Fruit fly (Drosophila melanogaster) whole organism, pupa: ENCODE data around the gene COX5A.

Experiments used
- CG10348 ChIP-seq: fragments of 200-800 bp; sonication (Bioruptor generic); IDR thresholded peaks from 2 replicates; pipeline ENCODE4 v1.3.6; 2022; ENCODE audit warnings: missing biosample characterization, missing genetic modification characterization
- CG12605 ChIP-seq: fragments of 200-800 bp; sonication (Bioruptor generic); IDR thresholded peaks from 2 replicates; pipeline ENCODE4 v1.3.6; 2022; ENCODE audit warnings: missing biosample characterization, missing genetic modification characterization
- CG13204 ChIP-seq: fragments of 200-800 bp; sonication (Bioruptor generic); optimal IDR thresholded peaks from 2 replicates; lab custom pipeline; 2018; ENCODE audit warnings: missing biosample characterization, mild to moderate bottlenecking, missing genetic modification characterization, moderate library complexity
- CG14655 ChIP-seq: fragments of 200-800 bp; sonication (Bioruptor generic); optimal IDR thresholded peaks from 3 replicates; lab custom pipeline; 2017; ENCODE audit warnings: mild to moderate bottlenecking, missing biosample characterization, missing genetic modification reagents, missing genetic modification characterization
- CG15710 ChIP-seq: fragments of 200-800 bp; sonication (Bioruptor generic); optimal IDR thresholded peaks from 2 replicates; lab custom pipeline; 2018; ENCODE audit warnings: missing biosample characterization, mild to moderate bottlenecking, missing genetic modification characterization, moderate library complexity
- CG17806 ChIP-seq: fragments of 200-800 bp; sonication (Bioruptor generic); optimal IDR thresholded peaks from 2 replicates; lab custom pipeline; 2018; ENCODE audit warnings: missing biosample characterization, mild to moderate bottlenecking, missing genetic modification characterization, moderate library complexity
- CG32121 ChIP-seq: fragments of 200-800 bp; sonication (Bioruptor generic); IDR thresholded peaks from 2 replicates; pipeline ENCODE4 v1.3.6; 2022; ENCODE audit warnings: missing biosample characterization, missing genetic modification characterization
- CG34367 ChIP-seq: fragments of 200-800 bp; sonication (Bioruptor generic); optimal IDR thresholded peaks from 2 replicates; lab custom pipeline; 2018; ENCODE audit warnings: missing biosample characterization, mild to moderate bottlenecking, missing genetic modification characterization
- CG4496 ChIP-seq: fragments of 200-800 bp; sonication (Bioruptor generic); IDR thresholded peaks from 3 replicates; pipeline ENCODE4 v1.3.6; 2022; ENCODE audit warnings: missing biosample characterization, missing genetic modification characterization
- CG8159 ChIP-seq: fragments of 200-800 bp; sonication (Bioruptor generic); optimal IDR thresholded peaks from 3 replicates; lab custom pipeline; 2018; ENCODE audit warnings: missing biosample characterization, mild to moderate bottlenecking, missing genetic modification characterization, moderate library complexity
- CG8301 ChIP-seq: fragments of 200-800 bp; sonication (Bioruptor generic); optimal IDR thresholded peaks from 2 replicates; lab custom pipeline; 2018; ENCODE audit warnings: missing biosample characterization, mild to moderate bottlenecking, missing genetic modification characterization
- CG9948 ChIP-seq: fragments of 200-800 bp; sonication (Bioruptor generic); optimal IDR thresholded peaks from 2 replicates; lab custom pipeline; 2018; ENCODE audit warnings: missing biosample characterization, mild to moderate bottlenecking, missing genetic modification characterization, moderate library complexity
- D1 ChIP-seq: fragments of 200-800 bp; sonication (Bioruptor generic); optimal IDR thresholded peaks from 2 replicates; lab custom pipeline; 2018; ENCODE audit warnings: missing biosample characterization, mild to moderate bottlenecking, missing genetic modification characterization, moderate library complexity
- EcR ChIP-seq: fragments of 200-800 bp; sonication (Bioruptor generic); optimal IDR thresholded peaks from 3 replicates; lab custom pipeline; 2019; ENCODE audit warnings: missing biosample characterization, missing genetic modification characterization, mild to moderate bottlenecking, moderate library complexity, missing genetic modification reagents
- Ets98B ChIP-seq: fragments of 200-800 bp; sonication (Bioruptor generic); IDR thresholded peaks from 2 replicates; pipeline ENCODE4 v1.3.6; 2022; ENCODE audit warnings: missing biosample characterization, missing genetic modification characterization
- Pif1A ChIP-seq: fragments of 200-800 bp; sonication (Bioruptor generic); optimal IDR thresholded peaks from 3 replicates; lab custom pipeline; 2016; ENCODE audit warnings: missing biosample characterization, missing genetic modification characterization
- Pif1B ChIP-seq: fragments of 200-800 bp; sonication (Bioruptor generic); optimal IDR thresholded peaks from 3 replicates; lab custom pipeline; 2016; ENCODE audit warnings: missing biosample characterization, missing genetic modification characterization
- Snoo ChIP-seq: fragments of 200-800 bp; sonication (Bioruptor generic); optimal IDR thresholded peaks from 3 replicates; lab custom pipeline; 2017; ENCODE audit warnings: missing biosample characterization, mild to moderate bottlenecking, missing genetic modification characterization, inconsistent platforms
- fd96Ca ChIP-seq: fragments of 200-800 bp; sonication (Bioruptor generic); IDR thresholded peaks from 3 replicates; pipeline ENCODE4 v1.3.6; 2022; ENCODE audit warnings: missing biosample characterization, missing genetic modification characterization
- gl ChIP-seq: fragments of 200-800 bp; sonication (Bioruptor generic); optimal IDR thresholded peaks from 2 replicates; lab custom pipeline; 2018; ENCODE audit warnings: missing biosample characterization, mild to moderate bottlenecking, missing genetic modification characterization
- rn ChIP-seq: fragments of 200-800 bp; sonication (Bioruptor generic); IDR thresholded peaks from 2 replicates; pipeline ENCODE4 v1.3.6; 2022; ENCODE audit warnings: missing biosample characterization, missing genetic modification characterization

Gene COX5A

dm6 chr3R:11851939-11852338 lies 32.8 kb downstream of the COX5A start:
- TF ChIP-seq CG13204: no peak
- TF ChIP-seq gl (tag; lab: Kevin White, UChicago): no peak
- TF ChIP-seq D1 (tag; lab: Kevin White, UChicago): no peak
- TF ChIP-seq CG12605 (GFP tag; lab: Robert Waterston, UW): no peak
- peak; percentile 20 for TF ChIP-seq CG17806 (tag; lab: Kevin White, UChicago)
- no peak for TF ChIP-seq Ets98B (GFP tag; lab: Robert Waterston, UW)
- TF ChIP-seq CG14655 (GFP tag; lab: Kevin White, UChicago): peak; percentile 40
- no peak for TF ChIP-seq Pif1A (GFP tag; lab: Kevin White, UChicago)
- no peak for TF ChIP-seq CG4496 (GFP tag; lab: Robert Waterston, UW)
- TF ChIP-seq CG10348 (GFP tag; lab: Robert Waterston, UW): no peak
- no peak for TF ChIP-seq fd96Ca (GFP tag; lab: Robert Waterston, UW)
- TF ChIP-seq rn (GFP tag; lab: Robert Waterston, UW): no peak
- TF ChIP-seq EcR (GFP tag; lab: Kevin White, UChicago): no peak
- TF ChIP-seq CG8301 (tag; lab: Kevin White, UChicago): peak; percentile 56
- no peak for TF ChIP-seq CG32121
- no peak for TF ChIP-seq CG8159 (tag; lab: Kevin White, UChicago)
- no peak for TF ChIP-seq CG15710
- TF ChIP-seq Pif1B (GFP tag; lab: Kevin White, UChicago): no peak
- TF ChIP-seq CG34367: no peak
- TF ChIP-seq, all 21 proteins: peak for 3

DNA sequence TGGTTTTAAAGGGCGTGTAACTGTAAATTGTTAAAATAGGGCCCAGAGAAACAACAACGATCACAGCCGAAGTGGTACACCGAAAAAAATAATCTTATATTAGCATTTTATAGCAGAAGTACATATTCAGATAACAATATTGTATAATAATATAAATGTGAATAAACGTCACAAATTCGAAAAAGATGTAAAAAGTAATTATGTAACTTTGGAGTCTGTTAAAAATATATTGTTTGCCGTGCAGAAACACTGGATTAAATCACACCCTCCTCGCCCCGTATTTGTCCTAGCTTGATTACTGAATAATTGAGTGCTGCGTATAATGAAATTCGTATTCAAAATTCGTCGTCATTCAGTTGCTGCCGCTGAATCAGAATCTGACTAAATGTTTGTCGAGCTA lies 36.0 kb downstream of the COX5A start:
- no peak for TF ChIP-seq CG32121
- TF ChIP-seq CG34367: no peak
- TF ChIP-seq CG8159 (tag; lab: Kevin White, UChicago): peak; percentile 22
- TF ChIP-seq D1 (tag; lab: Kevin White, UChicago): no peak
- TF ChIP-seq CG14655 (GFP tag; lab: Kevin White, UChicago): peak; percentile 36
- no peak for TF ChIP-seq Ets98B (GFP tag; lab: Robert Waterston, UW)
- TF ChIP-seq gl (tag; lab: Kevin White, UChicago): no peak
- peak; percentile 6 for TF ChIP-seq CG17806 (tag; lab: Kevin White, UChicago)
- no peak for TF ChIP-seq Pif1A (GFP tag; lab: Kevin White, UChicago)
- TF ChIP-seq, all 21 proteins: peak for 3

- no peak for TF ChIP-seq CG17806 (tag; lab: Kevin White, UChicago)
- TF ChIP-seq CG13204: no peak
- no peak for TF ChIP-seq CG32121
- no peak for TF ChIP-seq CG4496 (GFP tag; lab: Robert Waterston, UW)
- no peak for TF ChIP-seq rn (GFP tag; lab: Robert Waterston, UW)
- no peak for TF ChIP-seq CG34367
- TF ChIP-seq Pif1A (GFP tag; lab: Kevin White, UChicago): no peak
- TF ChIP-seq fd96Ca (GFP tag; lab: Robert Waterston, UW): no peak
- no peak for TF ChIP-seq CG9948 (tag; lab: Kevin White, UChicago)
- TF ChIP-seq CG14655 (GFP tag; lab: Kevin White, UChicago): no peak
- no peak for TF ChIP-seq gl (tag; lab: Kevin White, UChicago)
- no peak for TF ChIP-seq CG8159 (tag; lab: Kevin White, UChicago)
- TF ChIP-seq CG15710: no peak
- TF ChIP-seq Ets98B (GFP tag; lab: Robert Waterston, UW): no peak
Observed at dm6 chr3R:11856295-11856694, 37.1 kb downstream of the COX5A start.

- no peak for TF ChIP-seq CG10348 (GFP tag; lab: Robert Waterston, UW)
- TF ChIP-seq Pif1A (GFP tag; lab: Kevin White, UChicago): peak; percentile 5
- peak; percentile 29; the same call in 1 of the 2 replicates for TF ChIP-seq Ets98B (GFP tag; lab: Robert Waterston, UW)
- TF ChIP-seq CG15710: peak; percentile 27
- peak; percentile 33 for TF ChIP-seq CG34367
- TF ChIP-seq gl (tag; lab: Kevin White, UChicago): peak; percentile 86
- TF ChIP-seq Snoo: no peak
- TF ChIP-seq D1 (tag; lab: Kevin White, UChicago): peak; percentile 6
- peak; percentile 69 for TF ChIP-seq EcR (GFP tag; lab: Kevin White, UChicago)
- no peak for TF ChIP-seq CG9948 (tag; lab: Kevin White, UChicago)
- TF ChIP-seq rn (GFP tag; lab: Robert Waterston, UW): no peak
- TF ChIP-seq CG4496 (GFP tag; lab: Robert Waterston, UW): no peak
- TF ChIP-seq CG13204: peak; percentile 84
- no peak for TF ChIP-seq Pif1B (GFP tag; lab: Kevin White, UChicago)
- TF ChIP-seq CG12605 (GFP tag; lab: Robert Waterston, UW): peak; percentile 38; the same call in 1 of the 2 replicates
- TF ChIP-seq CG8301 (tag; lab: Kevin White, UChicago): no peak
- peak; percentile 40; the same call in 1 of the 3 replicates for TF ChIP-seq fd96Ca (GFP tag; lab: Robert Waterston, UW)
- TF ChIP-seq CG8159 (tag; lab: Kevin White, UChicago): no peak
- 0 out of 2 replicates have a peak, but pooled peaks have one; percentile 16 for TF ChIP-seq CG32121
- no peak for TF ChIP-seq CG17806 (tag; lab: Kevin White, UChicago)
- no peak for TF ChIP-seq CG14655 (GFP tag; lab: Kevin White, UChicago)
Observed at dm6 chr3R:11859103-11859502, 39.9 kb downstream of the COX5A start.

DNA sequence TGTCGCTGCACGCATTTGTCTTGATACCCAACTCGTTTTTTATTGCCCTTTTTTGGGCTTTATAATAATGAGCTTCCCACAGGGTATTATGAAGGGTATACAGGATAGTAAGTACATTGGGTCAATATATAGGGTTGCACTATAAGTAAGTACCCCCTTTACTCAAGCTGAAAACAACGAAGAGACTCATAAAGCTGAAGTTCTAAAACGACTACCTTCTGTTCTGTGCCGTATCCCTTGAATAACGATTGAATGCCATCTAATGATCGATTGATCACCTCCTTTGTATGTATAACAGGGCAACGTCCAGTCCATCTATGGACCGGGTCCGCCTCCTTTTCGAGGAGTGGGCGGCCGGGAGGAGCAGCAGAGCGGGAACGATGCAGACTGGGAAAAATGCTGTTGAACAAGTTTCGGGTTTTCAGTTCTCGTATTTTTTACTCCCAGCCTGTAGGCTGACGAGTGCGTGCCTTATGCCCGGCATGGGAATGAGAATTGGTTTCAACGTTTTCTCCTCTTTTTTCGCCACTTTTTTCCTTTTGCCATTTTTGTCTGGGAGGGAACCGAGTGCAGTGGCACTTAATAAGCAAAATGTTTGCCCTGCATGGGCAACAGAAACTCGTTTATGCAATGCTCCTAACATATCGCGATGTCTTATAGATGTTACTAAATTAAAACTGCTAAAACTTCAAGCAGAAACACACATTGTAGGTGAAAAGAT lies 40.5 kb downstream of the COX5A start:
- TF ChIP-seq Pif1B (GFP tag; lab: Kevin White, UChicago): no peak
- TF ChIP-seq CG14655 (GFP tag; lab: Kevin White, UChicago): peak; percentile 32
- no peak for TF ChIP-seq CG32121
- peak; percentile 27 for TF ChIP-seq Snoo
- TF ChIP-seq CG15710: peak; percentile 33
- peak; percentile 36 for TF ChIP-seq CG9948 (tag; lab: Kevin White, UChicago)
- TF ChIP-seq EcR (GFP tag; lab: Kevin White, UChicago): peak; percentile 65
- TF ChIP-seq CG8301 (tag; lab: Kevin White, UChicago): no peak
- TF ChIP-seq CG17806 (tag; lab: Kevin White, UChicago): peak; percentile 15
- peak; percentile 28; the same call in 1 of the 3 replicates for TF ChIP-seq fd96Ca (GFP tag; lab: Robert Waterston, UW)
- no peak for TF ChIP-seq Pif1A (GFP tag; lab: Kevin White, UChicago)
- peak; percentile 38 for TF ChIP-seq gl (tag; lab: Kevin White, UChicago)
- TF ChIP-seq CG10348 (GFP tag; lab: Robert Waterston, UW): no peak
- TF ChIP-seq CG8159 (tag; lab: Kevin White, UChicago): peak; percentile 48
- peak; percentile 30 for TF ChIP-seq CG13204
- TF ChIP-seq D1 (tag; lab: Kevin White, UChicago): no peak
- no peak for TF ChIP-seq Ets98B (GFP tag; lab: Robert Waterston, UW)
- no peak for TF ChIP-seq rn (GFP tag; lab: Robert Waterston, UW)
- no peak for TF ChIP-seq CG34367
- TF ChIP-seq CG4496 (GFP tag; lab: Robert Waterston, UW): 0 out of 3 replicates have a peak, but pooled peaks have one; percentile 35
- TF ChIP-seq CG12605 (GFP tag; lab: Robert Waterston, UW): peak; percentile 23; the same call in 1 of the 2 replicates
- TF ChIP-seq, all 21 proteins: peak for 12
